Fruit fly (Drosophila melanogaster) whole organism, embryonic: ENCODE measurements around the gene Ing5.

Experiments
- Asciz ChIP-seq: fragments of 200-800 bp; sonication (Bioruptor generic); optimal IDR thresholded peaks from 2 replicates; lab custom pipeline; 2017; ENCODE audit warnings: missing biosample characterization, mild to moderate bottlenecking, missing genetic modification characterization, missing genetic modification reagents
- Awh ChIP-seq: fragments of 200-800 bp; sonication (Bioruptor generic); IDR thresholded peaks from 2 replicates; pipeline ENCODE4, ENCODE4 v1.3.6; 2022; ENCODE audit warnings: missing biosample characterization, missing genetic modification characterization
- CG10147 ChIP-seq: fragments of 200-800 bp; sonication (Bioruptor generic); optimal IDR thresholded peaks from 2 replicates; lab custom pipeline; 2019; ENCODE audit warnings: missing biosample characterization, mild to moderate bottlenecking, missing genetic modification characterization, moderate library complexity
- CG17802 ChIP-seq: fragments of 200-800 bp; sonication (Bioruptor generic); optimal IDR thresholded peaks from 2 replicates; lab custom pipeline; 2018; ENCODE audit warnings: missing biosample characterization, mild to moderate bottlenecking, missing genetic modification characterization, moderate library complexity
- CG3065 ChIP-seq: fragments of 200-800 bp; sonication (Bioruptor generic); optimal IDR thresholded peaks from 2 replicates; lab custom pipeline; 2016; ENCODE audit warnings: missing biosample characterization, missing genetic modification characterization
- CG32532 ChIP-seq: fragments of 200-800 bp; sonication (Bioruptor generic); IDR thresholded peaks from 2 replicates; pipeline ENCODE4 v1.3.6; 2022; ENCODE audit warnings: missing biosample characterization, missing genetic modification characterization
- CG6854 ChIP-seq: fragments of 200-800 bp; sonication (Bioruptor generic); optimal IDR thresholded peaks from 3 replicates; lab custom pipeline; 2017; ENCODE audit warnings: missing biosample characterization, mild to moderate bottlenecking, missing genetic modification characterization
- CG7357 ChIP-seq: fragments of 200-800 bp; sonication (Bioruptor generic); IDR thresholded peaks from 3 replicates; pipeline ENCODE4 v1.3.6; 2022; ENCODE audit warnings: missing biosample characterization, missing genetic modification characterization
- CG9437 ChIP-seq: fragments of 200-800 bp; sonication (Bioruptor generic); optimal IDR thresholded peaks from 2 replicates; lab custom pipeline; 2018; ENCODE audit warnings: missing biosample characterization, mild to moderate bottlenecking, missing genetic modification characterization
- CTCF ChIP-seq: fragments of 200-800 bp; sonication (Bioruptor generic); optimal IDR thresholded peaks from 2 replicates; lab custom pipeline; 2017; ENCODE audit warnings: missing biosample characterization, mild to moderate bottlenecking, missing genetic modification characterization, moderate library complexity
- CkIIα-i1 ChIP-seq: fragments of 200-800 bp; sonication (Bioruptor generic); IDR thresholded peaks from 2 replicates; pipeline ENCODE4 v1.3.6; 2022; ENCODE audit warnings: missing biosample characterization, missing genetic modification characterization
- D19A ChIP-seq: fragments of 200-800 bp; optimal IDR thresholded peaks from 3 replicates; lab custom pipeline; 2019; ENCODE audit warnings: missing biosample characterization, mild to moderate bottlenecking, missing genetic modification characterization, moderate library complexity
- Dref ChIP-seq: fragments of 200-800 bp; sonication (Bioruptor generic); IDR thresholded peaks from 2 replicates; pipeline ENCODE4 v1.3.6; 2022; ENCODE audit warnings: missing biosample characterization, missing genetic modification characterization
- HLH54F ChIP-seq: fragments of 200-800 bp; sonication (Bioruptor generic); optimal IDR thresholded peaks from 3 replicates; lab custom pipeline; 2016; ENCODE audit warnings: missing biosample characterization, missing genetic modification characterization
- HLHmδ ChIP-seq: fragments of 200-800 bp; sonication (Bioruptor generic); optimal IDR thresholded peaks from 2 replicates; lab custom pipeline; 2018; ENCODE audit warnings: missing biosample characterization, mild to moderate bottlenecking, missing genetic modification characterization, moderate library complexity
- Myb ChIP-seq: fragments of 200-800 bp; sonication (Bioruptor generic); optimal IDR thresholded peaks from 2 replicates; lab custom pipeline; 2016; ENCODE audit warnings: missing biosample characterization, missing genetic modification characterization
- Sox100B ChIP-seq: fragments of 200-800 bp; sonication (Bioruptor generic); optimal IDR thresholded peaks from 3 replicates; lab custom pipeline; 2018; ENCODE audit warnings: missing biosample characterization, mild to moderate bottlenecking, missing genetic modification characterization
- Trl ChIP-seq, 3 experiments: fragments of >200 bp in 2 of 3; fragments of 200-800 bp in 1 of 3; sonication (Bioruptor generic) in 1 of 3; optimal IDR thresholded peaks; 2 replicates in 1 of 3; 3 replicates in 2 of 3; lab custom pipeline; 2016 to 2017; ENCODE audit warnings: missing biosample characterization in 1 of 3, missing genetic modification characterization in 1 of 3
- Usf ChIP-seq: fragments of 200-800 bp; sonication (Bioruptor generic); optimal IDR thresholded peaks from 2 replicates; lab custom pipeline; 2017; ENCODE audit warnings: missing genotype, missing biosample characterization, missing genetic modification characterization
- Xbp1 ChIP-seq: fragments of 200-800 bp; sonication (Bioruptor generic); optimal IDR thresholded peaks from 3 replicates; lab custom pipeline; 2016; ENCODE audit warnings: missing biosample characterization, mild to moderate bottlenecking, missing genetic modification characterization
- Xrp1 ChIP-seq: fragments of 200-800 bp; sonication (Bioruptor generic); IDR thresholded peaks from 2 replicates; pipeline ENCODE4 v1.3.6; 2022; ENCODE audit warnings: missing biosample characterization, missing genetic modification characterization
- ash1 ChIP-seq: fragments of 200-800 bp; sonication (Bioruptor generic); optimal IDR thresholded peaks from 2 replicates; lab custom pipeline; 2018; ENCODE audit warnings: missing biosample characterization, mild to moderate bottlenecking, missing genetic modification characterization
- btn ChIP-seq: fragments of 200-800 bp; sonication (Bioruptor generic); optimal IDR thresholded peaks from 2 replicates; lab custom pipeline; 2016; ENCODE audit warnings: missing biosample characterization, missing genetic modification characterization
- cg ChIP-seq: fragments of 200-800 bp; sonication (Bioruptor generic); optimal IDR thresholded peaks from 3 replicates; lab custom pipeline; 2019; ENCODE audit warnings: missing biosample characterization, mild to moderate bottlenecking, missing genetic modification characterization, moderate library complexity
- crp ChIP-seq, 2 experiments: fragments of 200-800 bp; sonication (Bioruptor generic); optimal IDR thresholded peaks; 2 replicates in 1 of 2; 3 replicates in 1 of 2; lab custom pipeline; 2017; ENCODE audit warnings: missing biosample characterization in 2 of 2, missing genetic modification characterization in 2 of 2, mild to moderate bottlenecking in 1 of 2, moderate library complexity in 1 of 2
- ewg ChIP-seq: fragments of 200-800 bp; sonication (Bioruptor generic); optimal IDR thresholded peaks from 3 replicates; lab custom pipeline; 2017; ENCODE audit warnings: mild to moderate bottlenecking, missing biosample characterization, missing genetic modification reagents, missing genetic modification characterization
- fd64A ChIP-seq: fragments of 200-800 bp; sonication (Bioruptor generic); optimal IDR thresholded peaks from 3 replicates; lab custom pipeline; 2018; ENCODE audit warnings: missing biosample characterization, mild to moderate bottlenecking, missing genetic modification characterization
- fru ChIP-seq: fragments of >200 bp; optimal IDR thresholded peaks from 2 replicates; lab custom pipeline; 2017
- ftz-f1 ChIP-seq: fragments of 200-800 bp; sonication (Bioruptor generic); optimal IDR thresholded peaks from 2 replicates; lab custom pipeline; 2016; ENCODE audit warnings: missing biosample characterization, missing genetic modification characterization
- gsb-n ChIP-seq: fragments of 200-800 bp; sonication (Bioruptor generic); optimal IDR thresholded peaks from 3 replicates; lab custom pipeline; 2018; ENCODE audit warnings: missing biosample characterization, mild to moderate bottlenecking, missing genetic modification characterization
- lilli ChIP-seq: fragments of 200-800 bp; sonication (Bioruptor generic); optimal IDR thresholded peaks from 3 replicates; lab custom pipeline; 2016; ENCODE audit warnings: missing biosample characterization, missing genetic modification characterization
- onecut ChIP-seq: fragments of 200-800 bp; sonication (Bioruptor generic); IDR thresholded peaks from 2 replicates; pipeline ENCODE4 v1.3.6; 2022; ENCODE audit warnings: missing biosample characterization, missing genetic modification characterization
- pho ChIP-seq: fragments of 200-800 bp; sonication (Bioruptor generic); optimal IDR thresholded peaks from 2 replicates; lab custom pipeline; 2016; ENCODE audit warnings: missing biosample characterization, missing genetic modification characterization
- pum ChIP-seq: fragments of 200-800 bp; sonication (Bioruptor generic); optimal IDR thresholded peaks from 2 replicates; lab custom pipeline; 2016; ENCODE audit warnings: missing biosample characterization, missing genetic modification characterization
- sc ChIP-seq, 3 experiments: fragments of >200 bp in 2 of 3; fragments of 200-800 bp in 1 of 3; sonication (Bioruptor generic) in 1 of 3; optimal IDR thresholded peaks; 2 replicates in 2 of 3; 3 replicates in 1 of 3; lab custom pipeline; 2017; ENCODE audit warnings: mild to moderate bottlenecking in 1 of 3, missing biosample characterization in 1 of 3, missing genetic modification characterization in 1 of 3, missing genetic modification reagents in 1 of 3
- sqz ChIP-seq: fragments of 200-800 bp; sonication (Bioruptor generic); optimal IDR thresholded peaks from 3 replicates; lab custom pipeline; 2018; ENCODE audit warnings: missing biosample characterization, mild to moderate bottlenecking, missing genetic modification characterization
- tap ChIP-seq: fragments of 200-800 bp; optimal IDR thresholded peaks from 3 replicates; lab custom pipeline; 2019; ENCODE audit warnings: missing biosample characterization, mild to moderate bottlenecking, missing genetic modification characterization, moderate library complexity
- ttk ChIP-seq: fragments of 200-800 bp; sonication (Bioruptor generic); IDR thresholded peaks from 2 replicates; pipeline ENCODE4 v2.1.2; 2022; ENCODE audit warnings: missing biosample characterization, missing genetic modification characterization
- zen ChIP-seq: fragments of 200-800 bp; sonication (Bioruptor generic); optimal IDR thresholded peaks from 3 replicates; lab custom pipeline; 2018; ENCODE audit warnings: missing biosample characterization, mild to moderate bottlenecking, missing genetic modification characterization, moderate library complexity
- zfh1 ChIP-seq: fragments of 200-800 bp; sonication (Bioruptor generic); IDR thresholded peaks from 3 replicates; pipeline ENCODE4 v1.3.6; 2022; ENCODE audit warnings: missing biosample characterization, missing genetic modification characterization

The Ing5 gene

DNA sequence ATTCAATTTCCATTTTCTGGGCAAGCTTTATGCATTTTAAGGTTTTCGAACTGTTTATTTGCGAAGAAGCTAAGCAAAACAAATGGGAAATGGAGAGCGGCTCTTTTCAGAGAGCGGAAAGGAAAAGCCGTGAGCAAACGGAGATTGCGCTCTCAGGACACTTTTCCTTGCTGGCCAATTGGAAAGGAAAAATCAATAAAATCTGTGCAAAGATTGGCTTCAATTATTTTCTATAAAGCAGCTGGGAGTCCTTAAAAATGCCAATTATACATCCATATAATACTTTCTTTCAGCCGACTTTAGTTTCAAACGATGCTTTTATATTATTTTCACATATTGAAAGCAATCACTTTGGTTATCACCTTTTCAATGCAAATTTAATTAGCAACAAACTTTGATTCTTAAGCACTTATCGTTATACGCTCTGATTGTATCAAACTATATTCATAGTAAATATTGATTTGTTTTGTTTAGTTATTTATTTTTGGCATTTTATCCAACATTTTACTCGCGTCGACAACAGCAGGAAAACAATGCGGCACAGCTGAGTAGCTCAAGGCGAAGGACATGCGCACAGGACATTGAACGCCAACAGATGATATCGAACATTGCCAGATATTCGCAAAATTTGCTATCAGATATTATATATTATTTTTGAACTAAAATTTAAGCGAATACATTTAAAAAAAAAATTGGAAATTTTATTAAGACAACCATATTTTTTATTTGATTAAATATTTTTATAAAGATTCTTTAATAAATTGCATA, 32.3 kb downstream of the Ing5 start, which contains the start of gene CG9395:
Gene CG9395 (minus strand): TSS at position 494 of the 768 bp plus-strand sequence.
- TF ChIP-seq ewg (GFP tag; lab: Kevin White, UChicago): peak; percentile 93
- no peak for TF ChIP-seq sqz
- peak in 1 of 2 experiments; percentile 62 for TF ChIP-seq crp (GFP tag; optimal IDR thresholded peaks at IDR 0.05; lab: Kevin White, UChicago)
- TF ChIP-seq Trl (optimal IDR thresholded peaks at IDR 0.05; lab: Kevin White, UChicago): peak; percentile 20 to 31
- no peak for TF ChIP-seq Trl (GFP tag; optimal IDR thresholded peaks at IDR 0.05; lab: Kevin White, UChicago)
- TF ChIP-seq onecut (GFP tag; lab: Robert Waterston, UW): peak; percentile 92

DNA sequence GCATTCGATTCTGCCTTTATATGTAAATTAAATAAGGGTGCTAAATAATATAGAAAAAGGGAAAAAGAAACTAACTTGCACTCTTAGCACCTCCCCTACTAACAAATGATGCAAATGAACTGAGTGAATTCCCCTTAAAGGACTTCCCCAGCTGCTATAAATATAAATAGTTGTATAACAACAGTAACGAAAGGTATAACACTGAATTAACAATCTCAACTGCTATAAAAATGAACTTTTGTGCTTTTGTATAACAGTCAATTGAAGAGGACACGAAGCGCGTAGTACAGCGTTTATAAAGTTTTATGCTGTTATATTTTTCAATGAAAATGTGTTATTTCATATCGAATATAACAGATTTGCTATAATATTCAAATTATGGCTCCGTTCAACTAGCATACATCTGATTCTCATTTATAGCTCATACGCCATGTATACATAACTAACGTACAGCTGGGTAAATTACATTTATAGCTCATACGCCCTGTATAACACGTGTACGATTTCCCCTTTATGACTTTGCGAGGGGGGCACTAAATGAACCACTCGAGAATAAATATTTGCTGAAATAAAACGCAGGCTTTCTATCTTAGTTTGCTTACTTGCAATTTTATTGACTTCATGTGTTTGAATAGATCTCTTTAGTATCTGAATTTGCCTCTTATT, 37.7 kb downstream of the Ing5 start:
- no peak for TF ChIP-seq pum
- TF ChIP-seq btn (GFP tag; lab: Kevin White, UChicago): no peak
- no peak for TF ChIP-seq zen (tag; lab: Kevin White, UChicago)
- TF ChIP-seq lilli (GFP tag; lab: Kevin White, UChicago): no peak
- TF ChIP-seq Xbp1 (GFP tag; lab: Kevin White, UChicago): no peak
- no peak for TF ChIP-seq CkIIα-i1
- no peak for TF ChIP-seq Dref (GFP tag; lab: Robert Waterston, UW)
- TF ChIP-seq sc (optimal IDR thresholded peaks at IDR 0.05; lab: Kevin White, UChicago): no peak
- TF ChIP-seq sc (GFP tag; optimal IDR thresholded peaks at IDR 0.05; lab: Kevin White, UChicago): no peak
- TF ChIP-seq CG32532: 0 out of 2 replicates have a peak, but pooled peaks have one; percentile 7
- no peak for TF ChIP-seq Usf (GFP tag; lab: Kevin White, UChicago)
- TF ChIP-seq pho (GFP tag; lab: Kevin White, UChicago): no peak
- TF ChIP-seq HLHmδ (GFP tag; lab: Kevin White, UChicago): no peak
- TF ChIP-seq Myb (GFP tag; lab: Kevin White, UChicago): no peak
- TF ChIP-seq fru (lab: Kevin White, UChicago): no peak
- no peak for TF ChIP-seq CG7357 (GFP tag; lab: Robert Waterston, UW)
- no peak for TF ChIP-seq zfh1 (GFP tag; lab: Robert Waterston, UW)
- peak; percentile 35 for TF ChIP-seq Asciz (GFP tag; lab: Kevin White, UChicago)
- 0 out of 2 replicates have a peak, but pooled peaks have one; percentile 17 for TF ChIP-seq Awh (GFP tag; lab: Robert Waterston, UW)
- peak; percentile 43 for TF ChIP-seq Sox100B
- peak; percentile 1 for TF ChIP-seq CG9437 (GFP tag; lab: Kevin White, UChicago)
- no peak for TF ChIP-seq cg
- TF ChIP-seq CG10147: no peak
- peak; percentile 29 for TF ChIP-seq fd64A (GFP tag; lab: Kevin White, UChicago)
- no peak for TF ChIP-seq D19A (tag; lab: Kevin White, UChicago)
- TF ChIP-seq CTCF: peak; percentile 47
- no peak for TF ChIP-seq Xrp1 (GFP tag; lab: Robert Waterston, UW)
- TF ChIP-seq CG6854: peak; percentile 23
- TF ChIP-seq CG17802: no peak
- TF ChIP-seq tap (tag; lab: Kevin White, UChicago): peak; percentile 36

DNA sequence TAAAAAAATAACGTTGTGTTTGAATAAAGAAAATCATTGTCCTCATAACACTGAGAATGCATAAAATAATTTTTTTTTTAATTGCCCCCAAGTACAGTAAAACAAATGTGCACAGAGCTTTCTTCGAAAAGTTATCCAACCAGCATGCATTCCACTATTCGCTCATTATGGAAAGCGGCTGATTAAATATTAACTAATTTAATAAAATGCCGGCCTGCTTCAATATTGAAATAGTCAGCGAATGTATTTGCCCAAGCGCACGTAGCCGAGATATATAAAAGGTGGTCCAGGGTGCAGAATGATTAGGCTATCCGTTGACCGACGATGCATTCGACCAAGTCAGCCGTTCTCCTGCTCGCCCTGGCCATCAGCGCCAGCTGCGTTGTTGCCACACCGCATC, 39.6 kb downstream of the Ing5 start, which contains the start of gene CG16826:
Gene CG16826 (plus strand): TSS at position 301 of the 400 bp plus-strand sequence.
- no peak for TF ChIP-seq ash1 (GFP tag; lab: Kevin White, UChicago)
- no peak for TF ChIP-seq ftz-f1 (GFP tag; lab: Kevin White, UChicago)
- TF ChIP-seq CG3065 (GFP tag; lab: Kevin White, UChicago): no peak
- no peak for TF ChIP-seq gsb-n (tag; lab: Kevin White, UChicago)
- no peak for TF ChIP-seq HLH54F (GFP tag; lab: Kevin White, UChicago)
- no peak for TF ChIP-seq ttk (GFP tag; lab: Robert Waterston, UW)
- TF ChIP-seq, all 482 proteins: peak for 0
